Worm (Caenorhabditis elegans): ENCODE data around the gene Y46G5A.36.

The Y46G5A.36 gene

DNA sequence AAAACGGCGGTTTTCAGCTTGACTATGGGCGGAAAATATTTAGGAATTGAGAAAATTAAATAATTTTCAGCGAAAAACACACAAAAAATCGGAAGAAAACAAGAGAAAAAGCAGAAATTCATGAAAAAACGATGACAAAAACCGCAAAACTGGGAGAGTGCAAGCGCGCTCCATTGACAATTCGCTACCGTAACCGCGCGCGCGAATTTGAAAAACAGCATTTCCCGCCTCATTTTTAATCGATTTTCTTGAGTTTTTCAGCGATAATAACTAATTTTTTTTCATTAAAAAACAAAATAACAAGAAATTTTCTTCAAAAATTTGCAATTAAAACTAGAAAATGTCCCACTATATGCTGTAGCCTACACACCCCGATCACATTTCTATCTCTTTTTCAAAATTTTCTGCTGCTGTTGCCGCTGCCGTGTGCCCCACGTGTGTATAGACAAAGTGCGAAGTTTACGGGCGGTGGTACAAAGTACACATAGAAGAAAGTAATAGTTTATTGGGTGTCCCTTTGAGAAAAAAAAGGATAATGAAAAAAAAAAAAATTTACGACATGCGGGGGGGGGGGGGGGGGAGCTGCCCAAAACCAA is 23.5 kb upstream of the Y46G5A.36 start (continued):
- TF ChIP-seq K11D2.4 (GFP tag; IDR thresholded peaks at IDR 0.05) = no peak
- TF ChIP-seq rec-8 (tag; optimal IDR thresholded peaks at IDR 0.05) = no peak
- no peak for TF ChIP-seq gei-17 (GFP tag; optimal IDR thresholded peaks at IDR 0.05)
- no peak for TF ChIP-seq ceh-58 (GFP tag; IDR thresholded peaks at IDR 0.05)
- no peak for TF ChIP-seq ceh-40 (GFP tag; IDR thresholded peaks at IDR 0.05)
- TF ChIP-seq Y53G8AR.9 (GFP tag; conservative IDR thresholded peaks at IDR 0.05) = no peak
- TF ChIP-seq nhr-120 (GFP tag; IDR thresholded peaks at IDR 0.05) = no peak
- 0 out of 2 replicates have a peak, but pooled peaks have one; percentile 57 for TF ChIP-seq attf-3 (GFP tag; conservative IDR thresholded peaks at IDR 0.05)
- no peak for TF ChIP-seq dpff-1 (tag; optimal IDR thresholded peaks at IDR 0.05)
- no peak for TF ChIP-seq bed-2 (GFP tag; IDR thresholded peaks at IDR 0.05)
- peak; percentile 28 for TF ChIP-seq tbp1 (GFP tag; optimal IDR thresholded peaks at IDR 0.05)

DNA sequence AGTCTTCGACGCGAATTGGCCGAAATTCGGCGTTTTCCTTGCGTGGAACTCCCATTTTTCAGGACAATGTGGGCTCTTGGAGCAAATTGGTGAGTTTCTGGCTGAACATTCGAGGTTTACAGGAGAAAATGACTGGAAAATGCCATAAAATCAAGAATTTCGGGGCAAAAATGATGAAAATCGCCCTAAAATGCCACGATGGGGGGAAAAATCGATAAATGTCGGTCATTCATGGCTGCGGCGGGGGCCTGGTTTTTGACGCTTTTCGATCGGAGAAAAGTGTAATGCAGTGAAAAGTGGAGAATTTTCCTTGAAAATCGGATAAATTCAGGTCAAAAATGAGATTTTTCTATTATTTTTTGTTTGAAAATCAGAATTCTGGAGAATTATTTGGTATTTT is 18.3 kb upstream of the Y46G5A.36 start, which contains the start of the genes Y46G5A.18 and Y46G5A.47:
Y46G5A.18 (minus strand) TSS at position 101 of the 400 bp plus-strand sequence.
Y46G5A.47 (minus strand) TSS at position 146 of the 400 bp plus-strand sequence.
- TF ChIP-seq F37B4.10 (GFP tag; IDR thresholded peaks at IDR 0.05) (no peak), tbp1 (GFP tag; optimal IDR thresholded peaks at IDR 0.05) (no peak), ztf-22 (GFP tag; optimal IDR thresholded peaks at IDR 0.05) (no peak), mes-4 (tag; optimal IDR thresholded peaks at IDR 0.05) (no peak), mxl-1 (tag; optimal IDR thresholded peaks at IDR 0.05) (no peak), F57A8.1 (GFP tag; optimal IDR thresholded peaks at IDR 0.05) (no peak), dpl-1 (GFP tag; optimal IDR thresholded peaks at IDR 0.05) (no peak), lin-26 (GFP tag; IDR thresholded peaks at IDR 0.05) (no peak), ceh-58 (GFP tag; IDR thresholded peaks at IDR 0.05) (no peak), attf-3 (GFP tag; conservative IDR thresholded peaks at IDR 0.05) (no peak), ceh-79 (tag; optimal IDR thresholded peaks at IDR 0.05) (no peak), ztf-25 (GFP tag; IDR thresholded peaks at IDR 0.05) (no peak), rpc-1 (optimal IDR thresholded peaks at IDR 0.05) (no peak), rpc-1 (tag; optimal IDR thresholded peaks at IDR 0.05) (no peak), K11D2.4 (GFP tag; IDR thresholded peaks at IDR 0.05) (no peak)

DNA sequence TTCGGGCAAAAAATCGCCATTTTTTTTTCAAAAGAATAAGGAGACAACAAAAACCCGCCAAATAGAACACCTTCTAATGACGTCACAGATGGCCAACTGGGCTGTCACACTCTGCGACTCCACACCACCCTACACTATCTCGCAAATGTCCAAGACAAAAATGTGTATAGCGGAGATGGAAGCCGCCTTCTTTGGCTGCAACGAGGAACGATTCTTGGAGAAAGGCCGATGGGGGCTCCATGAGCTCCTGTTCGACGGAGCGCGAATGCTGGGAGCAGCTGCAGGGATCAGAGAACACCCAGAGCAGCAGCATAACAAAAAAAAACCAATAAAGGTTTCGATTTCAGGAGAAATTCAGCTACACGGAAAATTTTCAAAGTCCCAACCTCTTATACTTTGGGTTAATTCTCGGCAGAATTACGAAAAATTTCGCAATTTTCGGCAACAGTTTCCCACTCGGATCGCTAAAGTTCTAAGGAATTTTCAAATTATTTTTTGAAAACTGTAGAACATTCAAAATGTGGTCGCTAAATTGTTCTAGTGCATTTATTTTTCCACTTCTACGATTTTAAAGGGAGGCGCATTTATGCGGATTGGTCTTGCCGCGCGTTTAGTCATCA is 17.6 kb upstream of the Y46G5A.36 start:
- TF ChIP-seq lsy-27 (tag; optimal IDR thresholded peaks at IDR 0.05; ENCODE audit: borderline replicate concordance, insufficient read depth) (no peak), cebp-1 (GFP tag; IDR thresholded peaks at IDR 0.05) (no peak), cebp-1 (tag; optimal IDR thresholded peaks at IDR 0.05) (peak; percentile 55), tbp1 (GFP tag; optimal IDR thresholded peaks at IDR 0.05) (peak; percentile 3), T26A5.8 (tag; optimal IDR thresholded peaks at IDR 0.05) (no peak), F37B4.10 (GFP tag; IDR thresholded peaks at IDR 0.05) (no peak), lsl-1 (GFP tag; optimal IDR thresholded peaks at IDR 0.05) (peak; percentile 17), zfh-2 (GFP tag; conservative IDR thresholded peaks at IDR 0.05) (peak; percentile 92), madf-6 (GFP tag; IDR thresholded peaks at IDR 0.05) (no peak), lin-54 (GFP tag; optimal IDR thresholded peaks at IDR 0.05) (peak; percentile 14), hmg-1.2 (GFP tag; IDR thresholded peaks at IDR 0.05) (peak; percentile 85), B0336.3 (GFP tag; IDR thresholded peaks at IDR 0.05) (no peak), nfyb-1 (GFP tag; IDR thresholded peaks at IDR 0.05) (0 out of 2 replicates have a peak, but pooled peaks have one; percentile 28), mcd-1 (GFP tag; IDR thresholded peaks at IDR 0.05) (peak; percentile 57), B0035.1 (tag; optimal IDR thresholded peaks at IDR 0.05) (no peak), fkh-3 (tag; optimal IDR thresholded peaks at IDR 0.05) (no peak), lin-35 (GFP tag; optimal IDR thresholded peaks at IDR 0.05) (peak in 1 of 3 experiments; percentile 54), F10E7.11 (tag; optimal IDR thresholded peaks at IDR 0.05) (no peak), atf-7 (tag; optimal IDR thresholded peaks at IDR 0.05) (peak; percentile 17), attf-5 (GFP tag; optimal IDR thresholded peaks at IDR 0.05) (peak; percentile 40), K12H6.12 (tag; optimal IDR thresholded peaks at IDR 0.05) (peak; percentile 28), rcor-1 (GFP tag; IDR thresholded peaks at IDR 0.05) (peak; percentile 16; the same call in 1 of the 2 replicates), snpc-4 (GFP tag; optimal IDR thresholded peaks at IDR 0.05) (no peak), snpc-4 (tag; optimal IDR thresholded peaks at IDR 0.05) (peak in 1 of 4 experiments; percentile 40), egl-44 (GFP tag; IDR thresholded peaks at IDR 0.05) (no peak)

All from whole organism, young adult.